Fruit fly (Drosophila melanogaster): Measurements from ENCODE around the gene HDAC4.

dm6 chrX:13284548-13284974, 871 bp downstream of the HDAC4 start:
- TF ChIP-seq CG33017 (tag; optimal IDR thresholded peaks at IDR 0.05) (no peak), CG7045 (GFP tag; optimal IDR thresholded peaks at IDR 0.05) (no peak), CG11617 (GFP tag; optimal IDR thresholded peaks at IDR 0.05) (no peak), Mnt (GFP tag; optimal IDR thresholded peaks at IDR 0.05) (no peak), CG12768 (GFP tag; optimal IDR thresholded peaks at IDR 0.05) (no peak), kay (GFP tag; ENCODE audit: borderline replicate concordance) (no peak), toe (GFP tag; optimal IDR thresholded peaks at IDR 0.05) (no peak)

Measured in whole organism, adult.